Fruit fly (Drosophila melanogaster) whole organism, embryonic: ENCODE results near the gene CG32847.

Experiments used
- Adf1 ChIP-seq: fragments of 200-800 bp; sonication (Bioruptor generic); IDR thresholded peaks from 2 replicates; pipeline ENCODE4 v1.3.6; 2022; ENCODE audit warnings: missing biosample characterization, missing genetic modification characterization
- BEAF-32 ChIP-seq: fragments of 200-800 bp; sonication (Bioruptor generic); optimal IDR thresholded peaks from 3 replicates; lab custom pipeline; 2017; ENCODE audit warnings: missing biosample characterization, missing genetic modification characterization, mild to moderate bottlenecking, moderate library complexity, missing genetic modification reagents
- CG10209 ChIP-seq: fragments of 200-800 bp; sonication (Bioruptor generic); optimal IDR thresholded peaks from 3 replicates; lab custom pipeline; 2017; ENCODE audit warnings: missing biosample characterization, mild to moderate bottlenecking, missing genetic modification characterization, missing genetic modification reagents
- CG11696 ChIP-seq: fragments of 200-800 bp; sonication (Bioruptor generic); IDR thresholded peaks from 2 replicates; pipeline ENCODE4 v1.3.6; 2022; ENCODE audit warnings: missing biosample characterization, missing genetic modification characterization
- CG1529 ChIP-seq: fragments of 200-800 bp; sonication (Bioruptor generic); optimal IDR thresholded peaks from 3 replicates; lab custom pipeline; 2018; ENCODE audit warnings: missing biosample characterization, missing genetic modification characterization
- CG17328 ChIP-seq: fragments of 200-800 bp; sonication (Bioruptor generic); IDR thresholded peaks from 2 replicates; pipeline ENCODE4 v1.3.6; 2022; ENCODE audit warnings: missing biosample characterization, missing genetic modification characterization
- CG17359 ChIP-seq: fragments of 200-800 bp; sonication (Bioruptor generic); optimal IDR thresholded peaks from 3 replicates; lab custom pipeline; 2018; ENCODE audit warnings: missing biosample characterization, mild to moderate bottlenecking, missing genetic modification characterization, moderate library complexity
- CG18262 ChIP-seq: fragments of 200-800 bp; optimal IDR thresholded peaks from 3 replicates; lab custom pipeline; 2019; ENCODE audit warnings: missing biosample characterization, mild to moderate bottlenecking, missing genetic modification characterization, moderate library complexity
- CG1832 ChIP-seq: fragments of 200-800 bp; sonication (Bioruptor generic); optimal IDR thresholded peaks from 2 replicates; lab custom pipeline; 2017; ENCODE audit warnings: missing biosample characterization, mild to moderate bottlenecking, missing genetic modification characterization, inconsistent platforms
- CG18764 ChIP-seq: fragments of 200-800 bp; sonication (Bioruptor generic); optimal IDR thresholded peaks from 3 replicates; lab custom pipeline; 2016; ENCODE audit warnings: missing biosample characterization, missing genetic modification characterization
- CG2889 ChIP-seq: fragments of 200-800 bp; sonication (Bioruptor generic); IDR thresholded peaks from 3 replicates; pipeline ENCODE4 v1.3.6; 2022; ENCODE audit warnings: missing biosample characterization, missing genetic modification characterization
- CG31388 ChIP-seq: fragments of 200-800 bp; sonication (Bioruptor generic); optimal IDR thresholded peaks from 2 replicates; lab custom pipeline; 2016; ENCODE audit warnings: missing biosample characterization, missing genetic modification characterization
- CG32532 ChIP-seq: fragments of 200-800 bp; sonication (Bioruptor generic); IDR thresholded peaks from 2 replicates; pipeline ENCODE4 v1.3.6; 2022; ENCODE audit warnings: missing biosample characterization, missing genetic modification characterization
- CG4404 ChIP-seq: fragments of 200-800 bp; sonication (Bioruptor generic); IDR thresholded peaks from 2 replicates; pipeline ENCODE4 v1.3.6; 2022; ENCODE audit warnings: missing biosample characterization, missing genetic modification characterization
- CG7928 ChIP-seq: fragments of 200-800 bp; sonication (Bioruptor generic); optimal IDR thresholded peaks from 2 replicates; lab custom pipeline; 2017; ENCODE audit warnings: missing biosample characterization, mild to moderate bottlenecking, missing genetic modification characterization
- CG7963 ChIP-seq: fragments of 200-800 bp; sonication (Bioruptor generic); IDR thresholded peaks from 3 replicates; pipeline ENCODE4 v1.3.6; 2022; ENCODE audit warnings: missing biosample characterization, missing genetic modification characterization; ENCODE audit not compliant: partially characterized antibody
- CG8924 ChIP-seq: fragments of 200-800 bp; optimal IDR thresholded peaks from 3 replicates; lab custom pipeline; 2019; ENCODE audit warnings: missing biosample characterization, mild to moderate bottlenecking, missing genetic modification characterization, moderate library complexity
- CG9727 ChIP-seq: fragments of 200-800 bp; sonication (Bioruptor generic); optimal IDR thresholded peaks from 3 replicates; lab custom pipeline; 2017; ENCODE audit warnings: missing biosample characterization, mild to moderate bottlenecking, missing genetic modification characterization
- D ChIP-seq, 2 experiments: fragments of 200-800 bp in 1 of 2; fragments of >200 bp in 1 of 2; sonication (Bioruptor generic) in 1 of 2; optimal IDR thresholded peaks; 2 replicates in 1 of 2; 3 replicates in 1 of 2; lab custom pipeline; 2017; ENCODE audit warnings: mild to moderate bottlenecking in 1 of 2, missing biosample characterization in 1 of 2, missing genetic modification characterization in 1 of 2, missing genetic modification reagents in 1 of 2
- Dll ChIP-seq: fragments of 200-800 bp; sonication (Bioruptor generic); IDR thresholded peaks from 4 replicates; pipeline ENCODE4 v1.3.6; 2022; ENCODE audit warnings: missing biosample characterization, missing genetic modification characterization; ENCODE audit not compliant: partially characterized antibody
- Doc3 ChIP-seq: fragments of 200-800 bp; sonication (Bioruptor generic); IDR thresholded peaks from 3 replicates; pipeline ENCODE4 v1.3.6; 2022; ENCODE audit warnings: missing biosample characterization, missing genetic modification characterization; ENCODE audit not compliant: partially characterized antibody
- Hmx ChIP-seq: fragments of 200-800 bp; sonication (Bioruptor generic); optimal IDR thresholded peaks from 2 replicates; lab custom pipeline; 2016; ENCODE audit warnings: missing biosample characterization, missing genetic modification characterization
- Hr39 ChIP-seq: fragments of >200 bp; optimal IDR thresholded peaks from 2 replicates; lab custom pipeline; 2017
- Lhr ChIP-seq: fragments of 200-800 bp; sonication (Bioruptor generic); optimal IDR thresholded peaks from 3 replicates; lab custom pipeline; 2017; ENCODE audit warnings: mild to moderate bottlenecking, missing biosample characterization, missing genetic modification reagents, missing genetic modification characterization
- Mad ChIP-seq: fragments of 200-800 bp; sonication (Bioruptor generic); optimal IDR thresholded peaks from 2 replicates; lab custom pipeline; 2016; ENCODE audit warnings: missing biosample characterization, missing genetic modification characterization
- Nf-YB ChIP-seq: fragments of 200-800 bp; sonication (Bioruptor generic); optimal IDR thresholded peaks from 3 replicates; lab custom pipeline; 2019; ENCODE audit warnings: missing biosample characterization, mild to moderate bottlenecking, missing genetic modification characterization, moderate library complexity
- Optix ChIP-seq: fragments of 200-800 bp; sonication (Bioruptor generic); IDR thresholded peaks from 3 replicates; pipeline ENCODE4 v1.3.6; 2022; ENCODE audit warnings: missing biosample characterization, missing genetic modification characterization
- PHDP ChIP-seq: fragments of 200-800 bp; sonication (Bioruptor generic); optimal IDR thresholded peaks from 3 replicates; lab custom pipeline; 2018; ENCODE audit warnings: missing biosample characterization, mild to moderate bottlenecking, missing genetic modification characterization, moderate library complexity
- Rfx ChIP-seq: fragments of 200-800 bp; sonication (Bioruptor generic); IDR thresholded peaks from 2 replicates; pipeline ENCODE4 v1.3.6; 2022; ENCODE audit warnings: missing biosample characterization, missing genetic modification characterization
- abd-A ChIP-seq: fragments of 200-800 bp; sonication (Bioruptor generic); optimal IDR thresholded peaks from 3 replicates; lab custom pipeline; 2019; ENCODE audit warnings: missing biosample characterization, mild to moderate bottlenecking, missing genetic modification characterization, moderate library complexity
- bsh ChIP-seq, 2 experiments: fragments of 200-800 bp; sonication (Bioruptor generic); optimal IDR thresholded peaks; 2 replicates each; lab custom pipeline; 2017 to 2018; ENCODE audit warnings: mild to moderate bottlenecking in 2 of 2, missing biosample characterization in 2 of 2, missing genetic modification characterization in 2 of 2, moderate library complexity in 1 of 2
- caup ChIP-seq: fragments of 200-800 bp; sonication (Bioruptor generic); optimal IDR thresholded peaks from 3 replicates; lab custom pipeline; 2017; ENCODE audit warnings: missing biosample characterization, mild to moderate bottlenecking, missing genetic modification characterization, moderate library complexity; ENCODE audit not compliant: severe bottlenecking
- dm ChIP-seq: fragments of 200-800 bp; sonication (Bioruptor generic); optimal IDR thresholded peaks from 3 replicates; lab custom pipeline; 2016; ENCODE audit warnings: missing biosample characterization, missing genetic modification characterization
- fd3F ChIP-seq: fragments of 200-800 bp; sonication (Bioruptor generic); optimal IDR thresholded peaks from 2 replicates; lab custom pipeline; 2018; ENCODE audit warnings: missing biosample characterization, mild to moderate bottlenecking, missing genetic modification characterization, moderate library complexity
- lbe ChIP-seq: fragments of 200-800 bp; sonication (Bioruptor generic); optimal IDR thresholded peaks from 2 replicates; lab custom pipeline; 2016; ENCODE audit warnings: missing biosample characterization, mild to moderate bottlenecking, missing genetic modification characterization
- nerfin-2 ChIP-seq: fragments of 200-800 bp; sonication (Bioruptor generic); IDR thresholded peaks from 2 replicates; pipeline ENCODE4 v1.3.6; 2022; ENCODE audit warnings: missing biosample characterization, missing genetic modification characterization; ENCODE audit not compliant: partially characterized antibody
- otp ChIP-seq: fragments of 200-800 bp; sonication (Bioruptor generic); IDR thresholded peaks from 3 replicates; pipeline ENCODE4, ENCODE4 v1.3.6; 2022; ENCODE audit warnings: missing biosample characterization, missing genetic modification characterization
- pnt ChIP-seq: fragments of 200-800 bp; sonication (Bioruptor generic); optimal IDR thresholded peaks from 3 replicates; lab custom pipeline; 2016; ENCODE audit warnings: missing biosample characterization, missing genetic modification characterization
- prd ChIP-seq, 3 experiments: fragments of >200 bp in 2 of 3; fragments of 200-800 bp in 1 of 3; sonication (Bioruptor generic) in 1 of 3; optimal IDR thresholded peaks in 2 of 3; IDR thresholded peaks in 1 of 3; 2 replicates in 2 of 3; 3 replicates in 1 of 3; pipeline versions ENCODE4 v1.3.6 to Lab custom; 2017 to 2022; ENCODE audit warnings: missing biosample characterization in 1 of 3, missing genetic modification characterization in 1 of 3
- repo ChIP-seq: fragments of 200-800 bp; sonication (Bioruptor generic); optimal IDR thresholded peaks from 2 replicates; lab custom pipeline; 2016; ENCODE audit warnings: missing biosample characterization, missing genetic modification characterization
- ro ChIP-seq: fragments of 200-800 bp; sonication (Bioruptor generic); IDR thresholded peaks from 2 replicates; pipeline ENCODE4 v1.3.6; 2022; ENCODE audit warnings: missing biosample characterization, missing genetic modification characterization
- row ChIP-seq: fragments of 200-800 bp; sonication (Bioruptor generic); IDR thresholded peaks from 3 replicates; pipeline ENCODE4 v1.3.6; 2022; ENCODE audit warnings: missing biosample characterization, missing genetic modification characterization
- seq ChIP-seq: fragments of 200-800 bp; sonication (Bioruptor generic); IDR thresholded peaks from 2 replicates; pipeline ENCODE4 v1.3.6; 2022; ENCODE audit warnings: missing biosample characterization, missing genetic modification characterization
- sob ChIP-seq: fragments of 200-800 bp; sonication (Bioruptor generic); IDR thresholded peaks from 2 replicates; pipeline ENCODE4 v1.3.6; 2022; ENCODE audit warnings: missing biosample characterization, missing genetic modification characterization
- stc ChIP-seq: fragments of 200-800 bp; sonication (Bioruptor generic); IDR thresholded peaks from 2 replicates; pipeline ENCODE4 v1.3.6; 2022; ENCODE audit warnings: missing biosample characterization, missing genetic modification characterization
- stwl ChIP-seq: fragments of 200-800 bp; sonication (Bioruptor generic); optimal IDR thresholded peaks from 3 replicates; lab custom pipeline; 2018; ENCODE audit warnings: missing biosample characterization, mild to moderate bottlenecking, missing genetic modification characterization, moderate library complexity
- zfh2 ChIP-seq: fragments of 200-800 bp; sonication (Bioruptor generic); optimal IDR thresholded peaks from 2 replicates; lab custom pipeline; 2016; ENCODE audit warnings: missing biosample characterization, missing genetic modification characterization

Gene CG32847

dm6 chr3L:15136659-15137572 lies 15.5 kb downstream of the CG32847 start, which contains the start of gene CG12316 (continued):
- TF ChIP-seq CG1529 (GFP tag; lab: Kevin White, UChicago) (peak; percentile 86), CG10209 (GFP tag; lab: Kevin White, UChicago) (peak; percentile 90), Lhr (peak; percentile 69), seq (peak; percentile 87), Adf1 (peak; percentile 57), CG7963 (GFP tag; lab: Robert Waterston, UW) (peak; percentile 59; the same call in 1 of the 3 replicates), fd3F (GFP tag; lab: Kevin White, UChicago) (peak; percentile 85), Mad (GFP tag; lab: Kevin White, UChicago) (peak; percentile 95), lbe (peak; percentile 91), row (GFP tag; lab: Robert Waterston, UW) (peak; percentile 96), BEAF-32 (GFP tag; lab: Kevin White, UChicago) (peak; percentile 78), dm (peak; percentile 88), pnt (GFP tag; lab: Kevin White, UChicago) (peak; percentile 80), CG18262 (tag; lab: Kevin White, UChicago) (peak; percentile 95), CG32532 (peak; percentile 73), Nf-YB (peak; percentile 80), CG7928 (GFP tag; lab: Kevin White, UChicago) (peak; percentile 55), Hmx (GFP tag; lab: Kevin White, UChicago) (peak; percentile 82), zfh2 (GFP tag; lab: Kevin White, UChicago) (peak; percentile 92), Optix (GFP tag; lab: Robert Waterston, UW) (peak; percentile 89), caup (peak; percentile 90), Hr39 (lab: Kevin White, UChicago) (no peak), ro (GFP tag; lab: Robert Waterston, UW) (0 out of 2 replicates have a peak, but pooled peaks have one; percentile 17), otp (GFP tag; lab: Robert Waterston, UW) (peak; percentile 83; the same call in 2 of the 3 replicates), CG8924 (tag; lab: Kevin White, UChicago) (peak; percentile 95), CG2889 (GFP tag; lab: Robert Waterston, UW) (peak; percentile 78), CG11696 (GFP tag; lab: Robert Waterston, UW) (peak; percentile 45), stwl (tag; lab: Kevin White, UChicago) (peak; percentile 52), CG9727 (peak; percentile 96), CG1832 (no peak), sob (peak; percentile 82), PHDP (tag; lab: Kevin White, UChicago) (peak; percentile 94), bsh (GFP tag; optimal IDR thresholded peaks at IDR 0.05; lab: Kevin White, UChicago) (peak; percentile 93 to 96), CG17359 (tag; lab: Kevin White, UChicago) (peak; percentile 88), repo (GFP tag; lab: Kevin White, UChicago) (peak; percentile 93), CG17328 (GFP tag; lab: Robert Waterston, UW) (peak; percentile 84), stc (peak; percentile 89), Rfx (peak; percentile 87), CG18764 (GFP tag; lab: Kevin White, UChicago) (peak; percentile 80), CG4404 (GFP tag; lab: Robert Waterston, UW) (peak; percentile 83), abd-A (tag; lab: Kevin White, UChicago) (no peak), CG31388 (GFP tag; lab: Kevin White, UChicago) (peak; percentile 15), nerfin-2 (peak; percentile 67), prd (optimal IDR thresholded peaks at IDR 0.05; lab: Kevin White, UChicago) (no peak), prd (GFP tag; IDR thresholded peaks at IDR 0.05; lab: Robert Waterston, UW) (peak; percentile 89), Doc3 (GFP tag; lab: Robert Waterston, UW) (peak; percentile 87), Dll (GFP tag; lab: Robert Waterston, UW) (peak; percentile 92), D (optimal IDR thresholded peaks at IDR 0.05; lab: Kevin White, UChicago) (peak; percentile 23), D (GFP tag; optimal IDR thresholded peaks at IDR 0.05; lab: Kevin White, UChicago) (peak; percentile 93)
